Worm (Caenorhabditis elegans) whole organism, L2 larva: ENCODE measurements around the gene Y43C5A.3.

Source experiments
- C34F6.9 ChIP-seq: fragments of 150-350 bp; optimal IDR thresholded peaks from 2 replicates; lab custom pipeline; 2014; ENCODE audit warnings: missing biosample characterization, missing genetic modification characterization
- F13H6.1 ChIP-seq: sonication (generic microtip); optimal IDR thresholded peaks from 2 replicates; lab custom pipeline; 2016; ENCODE audit warnings: missing genetic modification characterization, missing compliant biosample characterization
- Y55F3AM.14 ChIP-seq: fragments of 200-800 bp; sonication (Bioruptor generic); optimal IDR thresholded peaks from 2 replicates; lab custom pipeline; 2018; ENCODE audit warnings: mild to moderate bottlenecking, missing genetic modification characterization, missing compliant biosample characterization
- ZK546.5 ChIP-seq: sonication (generic microtip); optimal IDR thresholded peaks from 2 replicates; lab custom pipeline; 2017; ENCODE audit warnings: missing biosample characterization, missing genetic modification characterization
- alr-1 ChIP-seq: fragments of 150-350 bp; optimal IDR thresholded peaks from 2 replicates; lab custom pipeline; 2014; ENCODE audit warnings: missing biosample characterization, missing genetic modification characterization
- ama-1 ChIP-seq: fragments of 150-350 bp; optimal IDR thresholded peaks from 2 replicates; lab custom pipeline; 2018; ENCODE audit warnings: inconsistent platforms
- blmp-1 ChIP-seq: sonication (generic microtip); optimal IDR thresholded peaks from 2 replicates; lab custom pipeline; 2017; ENCODE audit warnings: missing genetic modification characterization, mild to moderate bottlenecking, missing compliant biosample characterization, antibody characterized with exemption, moderate library complexity; ENCODE audit not compliant: insufficient read depth
- ceh-82 ChIP-seq: fragments of 150-350 bp; optimal IDR thresholded peaks from 2 replicates; lab custom pipeline; 2014; ENCODE audit warnings: missing biosample characterization, missing genetic modification characterization
- crh-2 ChIP-seq: sonication (generic microtip); optimal IDR thresholded peaks from 2 replicates; lab custom pipeline; 2017; ENCODE audit warnings: missing biosample characterization, missing genetic modification characterization
- egl-27 ChIP-seq: sonication (generic microtip); optimal IDR thresholded peaks from 3 replicates; lab custom pipeline; 2017; ENCODE audit warnings: missing biosample characterization, missing genetic modification reagents, missing genetic modification characterization
- elt-1 ChIP-seq: fragments of 150-350 bp; optimal IDR thresholded peaks from 2 replicates; lab custom pipeline; 2014; ENCODE audit warnings: missing biosample characterization, missing genetic modification characterization
- elt-3 ChIP-seq: sonication (generic microtip); optimal IDR thresholded peaks from 2 replicates; lab custom pipeline; 2017; ENCODE audit warnings: missing biosample characterization, missing genetic modification characterization
- fos-1 ChIP-seq: fragments of 150-350 bp; optimal IDR thresholded peaks from 2 replicates; lab custom pipeline; 2014; ENCODE audit warnings: missing biosample characterization, missing genetic modification characterization
- gmeb-1 ChIP-seq: fragments of 150-350 bp; optimal IDR thresholded peaks from 2 replicates; lab custom pipeline; 2014; ENCODE audit warnings: missing biosample characterization, missing genetic modification characterization
- lin-11 ChIP-seq: fragments of 150-350 bp; sonication (generic microtip); optimal IDR thresholded peaks from 2 replicates; lab custom pipeline; 2014; ENCODE audit warnings: missing biosample characterization, missing genetic modification characterization, inconsistent platforms, mixed read lengths
- lin-13 ChIP-seq: fragments of 150-350 bp; optimal IDR thresholded peaks from 2 replicates; lab custom pipeline; 2014; ENCODE audit warnings: missing biosample characterization, missing genetic modification reagents, missing genetic modification characterization
- lin-39 ChIP-seq: fragments of 150-350 bp; optimal IDR thresholded peaks from 2 replicates; lab custom pipeline; 2014; ENCODE audit warnings: missing biosample characterization, missing genetic modification reagents, missing genetic modification characterization
- lsy-2 ChIP-seq, 2 experiments: fragments of 150-350 bp in 1 of 2; sonication (generic microtip) in 1 of 2; optimal IDR thresholded peaks; 2 replicates each; lab custom pipeline; 2014 to 2017; ENCODE audit warnings: missing biosample characterization in 2 of 2, missing genetic modification characterization in 2 of 2
- mab-5 ChIP-seq: fragments of 150-350 bp; optimal IDR thresholded peaks from 2 replicates; lab custom pipeline; 2014; ENCODE audit warnings: missing biosample characterization, missing genetic modification characterization
- mbf-1 ChIP-seq: sonication (generic microtip); optimal IDR thresholded peaks from 2 replicates; lab custom pipeline; 2017; ENCODE audit warnings: missing biosample characterization, missing genetic modification characterization
- mdl-1 ChIP-seq, 2 experiments: fragments of 150-350 bp in 1 of 2; sonication (generic microtip) in 1 of 2; optimal IDR thresholded peaks; 2 replicates each; lab custom pipeline; 2017; ENCODE audit warnings: missing biosample characterization in 2 of 2, missing genetic modification characterization in 2 of 2
- nhr-10 ChIP-seq: sonication (generic microtip); optimal IDR thresholded peaks from 2 replicates; lab custom pipeline; 2017; ENCODE audit warnings: missing biosample characterization, missing genetic modification characterization
- nhr-12 ChIP-seq: fragments of 150-350 bp; optimal IDR thresholded peaks from 2 replicates; lab custom pipeline; 2014; ENCODE audit warnings: missing biosample characterization, missing genetic modification characterization
- nhr-129 ChIP-seq: fragments of 150-350 bp; optimal IDR thresholded peaks from 2 replicates; lab custom pipeline; 2014; ENCODE audit warnings: missing biosample characterization, missing genetic modification characterization
- nhr-21 ChIP-seq: fragments of 150-350 bp; optimal IDR thresholded peaks from 2 replicates; lab custom pipeline; 2014; ENCODE audit warnings: missing biosample characterization, missing genetic modification characterization
- nhr-237 ChIP-seq: fragments of 150-350 bp; optimal IDR thresholded peaks from 2 replicates; lab custom pipeline; 2014; ENCODE audit warnings: missing biosample characterization, missing genetic modification characterization
- nhr-6 ChIP-seq: fragments of 150-350 bp; optimal IDR thresholded peaks from 2 replicates; lab custom pipeline; 2014; ENCODE audit warnings: missing biosample characterization, missing genetic modification characterization
- nhr-77 ChIP-seq: fragments of 150-350 bp; optimal IDR thresholded peaks from 2 replicates; lab custom pipeline; 2014; ENCODE audit warnings: missing biosample characterization, missing genetic modification characterization
- peb-1 ChIP-seq: fragments of 150-350 bp; optimal IDR thresholded peaks from 2 replicates; lab custom pipeline; 2014; ENCODE audit warnings: missing biosample characterization, missing genetic modification characterization
- sem-4 ChIP-seq: fragments of 150-350 bp; optimal IDR thresholded peaks from 2 replicates; lab custom pipeline; 2014; ENCODE audit warnings: missing biosample characterization, missing genetic modification reagents, missing genetic modification characterization
- skn-1 ChIP-seq: sonication (generic microtip); optimal IDR thresholded peaks from 2 replicates; lab custom pipeline; 2017; ENCODE audit warnings: missing biosample characterization, missing genetic modification characterization
- sma-3 ChIP-seq: sonication (generic microtip); optimal IDR thresholded peaks from 2 replicates; lab custom pipeline; 2016; ENCODE audit warnings: missing genetic modification reagents, missing genetic modification characterization, missing compliant biosample characterization
- unc-39 ChIP-seq: fragments of 150-350 bp; optimal IDR thresholded peaks from 2 replicates; lab custom pipeline; 2014; ENCODE audit warnings: missing biosample characterization, missing genetic modification characterization
- zag-1 ChIP-seq: fragments of 150-350 bp; optimal IDR thresholded peaks from 2 replicates; lab custom pipeline; 2014; ENCODE audit warnings: missing biosample characterization, missing genetic modification characterization
- ztf-1 ChIP-seq: fragments of 200-800 bp; sonication (Bioruptor generic); conservative IDR thresholded peaks from 2 replicates; pipeline ENCODE4 v1.3.6; 2022; ENCODE audit warnings: missing genetic modification characterization, missing compliant biosample characterization
- ztf-11 ChIP-seq: sonication (generic microtip); optimal IDR thresholded peaks from 2 replicates; lab custom pipeline; 2017; ENCODE audit warnings: missing biosample characterization, missing genetic modification characterization

The Y43C5A.3 gene

DNA sequence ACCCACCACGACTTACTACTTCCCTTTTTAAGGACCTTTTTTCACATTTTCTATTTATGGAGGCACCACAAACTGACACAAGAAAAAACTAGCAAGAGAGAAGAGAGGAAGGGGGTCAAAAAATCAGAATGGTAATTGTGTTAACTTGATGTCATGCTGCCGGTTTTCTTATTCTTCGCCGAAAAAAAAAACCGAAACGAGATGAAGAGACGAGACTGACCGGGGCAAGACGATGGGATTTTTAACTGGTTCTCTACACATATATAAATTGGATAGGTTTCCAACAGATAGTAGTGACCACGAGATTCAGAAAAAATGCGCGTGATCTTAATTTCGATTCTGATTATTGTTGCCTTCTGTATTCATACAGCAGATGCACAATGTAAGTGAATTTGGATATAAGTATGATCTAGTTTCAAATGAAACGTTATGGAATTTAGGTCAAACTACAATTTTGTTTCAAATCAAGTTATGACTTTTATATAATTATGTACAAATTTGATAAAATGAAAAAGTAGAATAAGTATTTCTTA lies at the start of gene Y43C5A.3:
TSS of gene Y43C5A.3 (plus strand) at position 256 of the 533 bp plus-strand sequence.
- TF ChIP-seq nhr-129 (tag; lab: Kevin White, UChicago) (peak; percentile 11), Y55F3AM.14 (GFP tag; lab: Kevin White, UChicago) (no peak), sma-3 (GFP tag; lab: Kevin White, UChicago) (peak; percentile 21), nhr-6 (no peak), nhr-21 (no peak), crh-2 (tag; lab: Kevin White, UChicago) (peak; percentile 13)

ce11 chrIV:10227534-10227933 lies 46.3 kb upstream of the Y43C5A.3 start, which contains the start of gene F01G10.6:
Gene F01G10.6, minus strand, starts transcription at chrIV:10227634.
- no peak for TF ChIP-seq alr-1 (tag; lab: Kevin White, UChicago)
- no peak for TF ChIP-seq lin-13
- no peak for TF ChIP-seq F13H6.1 (tag; lab: Kevin White, UChicago)
- no peak for TF ChIP-seq mdl-1 (tag; optimal IDR thresholded peaks at IDR 0.05; lab: Kevin White, UChicago)
- no peak for TF ChIP-seq crh-2 (tag; lab: Kevin White, UChicago)
- no peak for TF ChIP-seq mbf-1 (tag; lab: Kevin White, UChicago)
- no peak for TF ChIP-seq elt-3
- TF ChIP-seq ama-1 (lab: Kevin White, UChicago): no peak
- TF ChIP-seq elt-1: no peak
- no peak for TF ChIP-seq skn-1
- no peak for TF ChIP-seq nhr-12 (tag; lab: Kevin White, UChicago)
- TF ChIP-seq mab-5 (tag; lab: Kevin White, UChicago): no peak
- no peak for TF ChIP-seq nhr-21
- no peak for TF ChIP-seq nhr-237
- no peak for TF ChIP-seq nhr-6
- no peak for TF ChIP-seq peb-1 (tag; lab: Kevin White, UChicago)

ce11 chrIV:10230971-10231370 lies 42.9 kb upstream of the Y43C5A.3 start, which contains the start of gene F01G10.5:
Gene F01G10.5, minus strand, starts transcription at chrIV:10231071.
- TF ChIP-seq elt-1 (no peak), C34F6.9 (no peak), mdl-1 (tag; optimal IDR thresholded peaks at IDR 0.05; lab: Kevin White, UChicago) (no peak), mbf-1 (tag; lab: Kevin White, UChicago) (no peak), mab-5 (tag; lab: Kevin White, UChicago) (no peak), fos-1 (no peak), blmp-1 (no peak), sem-4 (tag; lab: Kevin White, UChicago) (no peak), ZK546.5 (tag; lab: Kevin White, UChicago) (no peak), nhr-77 (tag; lab: Kevin White, UChicago) (no peak), gmeb-1 (tag; lab: Kevin White, UChicago) (no peak), skn-1 (no peak)

DNA sequence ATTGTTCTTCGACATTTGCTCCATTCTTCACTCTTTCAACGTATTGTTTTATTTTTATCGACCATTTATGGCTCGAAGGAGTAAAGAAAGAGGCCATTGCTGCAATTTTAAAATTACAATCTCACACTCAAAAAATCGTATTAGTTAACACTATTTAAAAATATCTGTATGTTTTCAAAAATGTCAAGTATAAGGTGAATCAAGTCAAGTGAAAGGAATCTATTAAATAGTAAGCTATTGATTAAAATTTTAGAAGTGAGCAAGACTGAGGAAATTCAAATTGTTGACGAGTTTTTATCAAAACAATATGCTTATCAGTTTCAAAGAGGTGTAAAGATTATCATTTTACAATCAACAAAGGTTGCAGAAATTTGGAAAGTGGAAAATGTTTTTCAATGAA lies 41.4 kb upstream of the Y43C5A.3 start, which contains the start of gene F01G10.4:
TSS of gene F01G10.4 (minus strand) at position 101 of the 400 bp plus-strand sequence.
- TF ChIP-seq fos-1 (no peak), nhr-12 (tag; lab: Kevin White, UChicago) (no peak), ztf-11 (tag; lab: Kevin White, UChicago) (no peak), lsy-2 (tag; optimal IDR thresholded peaks at IDR 0.05; lab: Kevin White, UChicago) (no peak), sem-4 (tag; lab: Kevin White, UChicago) (no peak), ZK546.5 (tag; lab: Kevin White, UChicago) (no peak), lin-11 (tag; lab: Kevin White, UChicago) (no peak), ama-1 (lab: Kevin White, UChicago) (no peak), nhr-10 (tag; lab: Kevin White, UChicago) (no peak), ceh-82 (tag; lab: Kevin White, UChicago) (no peak), nhr-237 (no peak), zag-1 (tag; lab: Kevin White, UChicago) (no peak), egl-27 (tag; lab: Kevin White, UChicago) (no peak), ztf-1 (GFP tag; lab: Robert Waterston, UW) (no peak), lin-39 (tag; lab: Kevin White, UChicago) (no peak), unc-39 (tag; lab: Kevin White, UChicago) (no peak), nhr-21 (no peak), mab-5 (tag; lab: Kevin White, UChicago) (no peak), F13H6.1 (tag; lab: Kevin White, UChicago) (no peak)
